Worm (Caenorhabditis elegans): ENCODE results near the gene fut-3.
"Not testable (repeated sequence)": the region's sequence is repeated elsewhere in the genome, so short reads cannot be mapped to it uniquely, and the experiment has no call there.

The fut-3 gene

DNA sequence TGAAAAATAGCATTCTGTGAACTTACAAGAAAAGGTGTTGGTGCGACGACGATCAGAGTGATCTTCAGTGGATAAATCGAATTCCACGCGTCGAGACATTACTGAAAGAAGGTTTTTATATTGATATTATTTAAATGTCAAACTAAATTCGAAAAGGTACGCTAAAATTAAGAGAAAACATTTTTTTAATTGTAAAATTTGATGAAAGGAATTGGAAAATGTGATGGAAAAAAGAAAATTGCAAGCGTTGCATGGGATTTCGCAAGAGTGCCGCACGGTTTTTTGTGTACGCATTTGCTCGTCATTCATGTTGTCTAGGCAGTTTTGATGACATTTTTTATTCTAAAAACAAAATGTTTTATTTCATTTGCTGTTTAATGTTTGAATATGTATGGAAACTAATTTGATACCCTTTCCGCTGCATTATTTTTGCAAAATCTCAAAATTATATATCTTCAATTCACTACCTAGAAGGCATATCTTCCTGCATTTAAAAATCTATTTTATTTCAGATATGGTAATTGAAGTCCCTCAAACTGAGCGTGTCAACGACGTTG is 37.1 kb downstream of the fut-3 start, which contains the start of the genes eif-3.L and npl-4.2:
eif-3.L (minus strand) TSS at position 101 of the 557 bp plus-strand sequence.
npl-4.2 (plus strand) TSS at position 507 of the 557 bp plus-strand sequence.
- not testable (repeated sequence) for TF ChIP-seq ref-1 (GFP tag; conservative IDR thresholded peaks at IDR 0.05); flt-1 (GFP tag; IDR thresholded peaks at IDR 0.05); T22C8.4 (GFP tag; IDR thresholded peaks at IDR 0.05)

DNA sequence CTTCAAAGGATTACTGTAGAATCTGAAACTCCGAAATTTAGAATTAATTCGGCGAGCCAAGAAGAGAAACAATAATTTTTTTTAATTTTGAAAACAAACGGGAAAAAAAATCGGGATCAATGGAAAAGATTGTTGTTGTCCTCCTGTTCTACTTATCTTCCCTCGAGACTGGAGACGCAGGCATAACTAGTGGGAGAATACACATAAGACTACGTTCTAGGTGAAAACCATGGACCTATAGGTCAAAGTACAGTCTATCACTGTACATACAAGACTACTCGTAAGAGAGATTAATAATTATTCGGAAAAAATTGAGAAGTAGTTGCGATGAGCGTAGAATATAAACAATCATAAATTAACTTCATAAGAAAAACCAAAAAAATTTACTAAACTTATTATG is 40.3 kb downstream of the fut-3 start, which contains the start of gene dhs-6:
dhs-6 (minus strand) TSS at position 22 of the 400 bp plus-strand sequence.
- TF ChIP-seq klf-2 (GFP tag; conservative IDR thresholded peaks at IDR 0.05) (no peak), cog-1 (tag; optimal IDR thresholded peaks at IDR 0.05) (no peak), ztf-29 (GFP tag; IDR thresholded peaks at IDR 0.05) (no peak), med-1 (GFP tag; optimal IDR thresholded peaks at IDR 0.05; ENCODE audit: insufficient read depth) (no peak)

DNA sequence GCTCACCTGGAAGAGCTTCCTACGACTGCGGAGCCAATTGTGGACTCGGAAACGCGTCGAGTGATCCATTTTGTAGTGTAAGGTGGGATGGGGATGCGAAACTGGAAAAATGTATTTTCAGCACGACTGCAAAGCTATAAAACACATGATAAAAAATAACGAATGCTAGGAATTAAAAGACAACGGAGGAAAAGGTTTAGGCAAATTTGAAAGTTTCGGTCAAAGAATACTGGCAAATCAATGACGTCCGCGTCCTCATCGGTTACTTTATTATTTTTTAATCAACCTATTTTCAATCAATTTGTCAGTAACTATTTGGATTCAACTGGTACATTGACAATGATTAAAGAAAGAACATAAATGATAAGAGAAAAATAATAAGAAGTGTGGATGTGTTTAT is 51.8 kb downstream of the fut-3 start, which contains the start of gene C17G10.7:
C17G10.7 (minus strand) TSS at position 101 of the 400 bp plus-strand sequence.
- TF ChIP-seq T22C8.4 (GFP tag; IDR thresholded peaks at IDR 0.05) (no peak), ztf-23 (GFP tag; IDR thresholded peaks at IDR 0.05) (no peak), tab-1 (GFP tag; IDR thresholded peaks at IDR 0.05) (no peak), med-1 (GFP tag; optimal IDR thresholded peaks at IDR 0.05; ENCODE audit: insufficient read depth) (no peak), flt-1 (GFP tag; IDR thresholded peaks at IDR 0.05) (no peak)

Measured in whole organism, midembryonic.